Worm (Caenorhabditis elegans) whole organism, L1 larva: ENCODE results near the gene kbp-1.
A peak's percentile ranks its signal among the peaks of the same experiment; 100 is the strongest.

Source experiments
- C04F5.9 ChIP-seq: sonication (generic microtip); optimal IDR thresholded peaks from 2 replicates; lab custom pipeline; 2016; ENCODE audit warnings: missing genetic modification characterization, missing compliant biosample characterization
- F16B12.6 ChIP-seq: fragments of 150-350 bp; optimal IDR thresholded peaks from 2 replicates; lab custom pipeline; 2014; ENCODE audit warnings: missing biosample characterization, missing genetic modification characterization
- Y116A8C.19 ChIP-seq: sonication (generic microtip); optimal IDR thresholded peaks from 2 replicates; lab custom pipeline; 2016; ENCODE audit warnings: missing compliant biosample characterization, missing genetic modification characterization, borderline replicate concordance
- aha-1 ChIP-seq: fragments of 150-350 bp; optimal IDR thresholded peaks from 2 replicates; lab custom pipeline; 2014; ENCODE audit warnings: missing biosample characterization, missing genetic modification characterization
- blmp-1 ChIP-seq: fragments of 150-350 bp; optimal IDR thresholded peaks from 2 replicates; lab custom pipeline; 2014; ENCODE audit warnings: missing biosample characterization, missing genetic modification characterization
- ceh-63 ChIP-seq: fragments of 200-800 bp; sonication (Bioruptor generic); optimal IDR thresholded peaks from 2 replicates; lab custom pipeline; 2018; ENCODE audit warnings: mild to moderate bottlenecking, missing genetic modification characterization, missing compliant biosample characterization
- ceh-90 ChIP-seq: sonication (generic microtip); optimal IDR thresholded peaks from 2 replicates; lab custom pipeline; 2016; ENCODE audit warnings: missing genetic modification characterization, missing compliant biosample characterization
- ces-1 ChIP-seq: fragments of 150-350 bp; optimal IDR thresholded peaks from 2 replicates; lab custom pipeline; 2014; ENCODE audit warnings: missing biosample characterization, missing genetic modification reagents, missing genetic modification characterization
- dpl-1 ChIP-seq, 3 experiments: fragments of 150-350 bp in 2 of 3; sonication (generic microtip) in 1 of 3; optimal IDR thresholded peaks; 2 replicates each; lab custom pipeline; 2014 to 2017; ENCODE audit warnings: missing biosample characterization in 3 of 3, missing genetic modification characterization in 3 of 3, missing genetic modification reagents in 3 of 3
- dsc-1 ChIP-seq: sonication (generic microtip); optimal IDR thresholded peaks from 2 replicates; lab custom pipeline; 2016; ENCODE audit warnings: mild to moderate bottlenecking, missing genetic modification characterization, missing compliant biosample characterization
- efl-1 ChIP-seq, 4 experiments: fragments of 150-350 bp; optimal IDR thresholded peaks in 3 of 4; peaks in 1 of 4; 1 replicate in 1 of 4; 2 replicates in 3 of 4; lab custom pipeline; 2014; ENCODE audit warnings: missing biosample characterization in 2 of 4, missing genetic modification characterization in 2 of 4, missing genetic modification reagents in 2 of 4
- egl-13 ChIP-seq: sonication (generic microtip); optimal IDR thresholded peaks from 2 replicates; lab custom pipeline; 2016; ENCODE audit warnings: missing genotype, missing genetic modification reagents, missing genetic modification characterization, missing compliant biosample characterization
- egl-27 ChIP-seq, 2 experiments: fragments of 150-350 bp in 1 of 2; sonication (generic microtip); optimal IDR thresholded peaks; 3 replicates each; lab custom pipeline; 2017 to 2018; ENCODE audit warnings: missing biosample characterization in 2 of 2, missing genetic modification characterization in 2 of 2, missing genetic modification reagents in 2 of 2
- elt-2 ChIP-seq: sonication (generic microtip); optimal IDR thresholded peaks from 2 replicates; lab custom pipeline; 2016; ENCODE audit warnings: missing genetic modification characterization, mild to moderate bottlenecking, inconsistent platforms, missing compliant biosample characterization, missing genetic modification reagents
- ets-5 ChIP-seq: fragments of 200-800 bp; sonication (Bioruptor generic); IDR thresholded peaks from 2 replicates; pipeline ENCODE4 v1.3.6; 2022; ENCODE audit warnings: missing genetic modification characterization, missing compliant biosample characterization
- fkh-10 ChIP-seq: sonication (generic microtip); optimal IDR thresholded peaks from 2 replicates; lab custom pipeline; 2017; ENCODE audit warnings: missing biosample characterization, missing genetic modification reagents, missing genetic modification characterization
- fkh-8 ChIP-seq: sonication (generic microtip); optimal IDR thresholded peaks from 2 replicates; lab custom pipeline; 2016; ENCODE audit warnings: mild to moderate bottlenecking, missing genetic modification characterization, missing compliant biosample characterization
- fos-1 ChIP-seq: fragments of 150-350 bp; optimal IDR thresholded peaks from 2 replicates; lab custom pipeline; 2014; ENCODE audit warnings: missing biosample characterization, missing genetic modification characterization
- irx-1 ChIP-seq: sonication (generic microtip); optimal IDR thresholded peaks from 2 replicates; lab custom pipeline; 2016; ENCODE audit warnings: missing genetic modification characterization, missing compliant biosample characterization
- isw-1 ChIP-seq: fragments of 200-800 bp; sonication (Bioruptor generic); IDR thresholded peaks from 2 replicates; pipeline ENCODE4 v1.3.6; 2022; ENCODE audit warnings: missing genetic modification characterization, missing compliant biosample characterization
- lin-13 ChIP-seq: fragments of 150-350 bp; optimal IDR thresholded peaks from 2 replicates; lab custom pipeline; 2014; ENCODE audit warnings: missing biosample characterization, missing genetic modification reagents, missing genetic modification characterization
- lin-14 ChIP-seq: fragments of 200-800 bp; sonication (Bioruptor generic); optimal IDR thresholded peaks from 2 replicates; lab custom pipeline; 2018; ENCODE audit warnings: mild to moderate bottlenecking, missing genetic modification characterization, moderate library complexity, missing compliant biosample characterization
- lin-35 ChIP-seq, 2 experiments: fragments of 150-350 bp; optimal IDR thresholded peaks; 2 replicates each; lab custom pipeline; 2014; ENCODE audit warnings: missing biosample characterization in 2 of 2, missing genetic modification characterization in 2 of 2, missing genetic modification reagents in 2 of 2
- lsy-2 ChIP-seq, 2 experiments: fragments of 150-350 bp; optimal IDR thresholded peaks; 2 replicates each; lab custom pipeline; 2014; ENCODE audit warnings: missing biosample characterization in 2 of 2, missing genetic modification characterization in 2 of 2
- mef-2 ChIP-seq: fragments of 150-350 bp; optimal IDR thresholded peaks from 2 replicates; lab custom pipeline; 2014; ENCODE audit warnings: missing biosample characterization, missing genetic modification characterization
- mep-1 ChIP-seq: fragments of 150-350 bp; optimal IDR thresholded peaks from 2 replicates; lab custom pipeline; 2014; ENCODE audit warnings: missing biosample characterization, missing genetic modification characterization
- nhr-12 ChIP-seq: sonication (generic microtip); optimal IDR thresholded peaks from 2 replicates; lab custom pipeline; 2017; ENCODE audit warnings: missing biosample characterization, missing genetic modification characterization
- nhr-19 ChIP-seq: fragments of 200-800 bp; sonication (Bioruptor generic); conservative IDR thresholded peaks from 2 replicates; pipeline ENCODE4 v1.3.6; 2022; ENCODE audit warnings: missing genetic modification characterization, missing compliant biosample characterization
- nhr-20 ChIP-seq: sonication (generic microtip); optimal IDR thresholded peaks from 2 replicates; lab custom pipeline; 2016; ENCODE audit warnings: mild to moderate bottlenecking, missing genetic modification characterization, missing compliant biosample characterization
- nhr-237 ChIP-seq: fragments of 150-350 bp; optimal IDR thresholded peaks from 2 replicates; lab custom pipeline; 2014; ENCODE audit warnings: missing biosample characterization, missing genetic modification characterization
- nhr-47 ChIP-seq: sonication (generic microtip); optimal IDR thresholded peaks from 2 replicates; lab custom pipeline; 2016; ENCODE audit warnings: mild to moderate bottlenecking, missing genetic modification characterization, moderate library complexity, missing compliant biosample characterization
- nhr-71 ChIP-seq: sonication (generic microtip); optimal IDR thresholded peaks from 2 replicates; lab custom pipeline; 2016; ENCODE audit warnings: mild to moderate bottlenecking, missing genetic modification characterization, moderate library complexity, missing compliant biosample characterization
- nhr-77 ChIP-seq: fragments of 150-350 bp; optimal IDR thresholded peaks from 2 replicates; lab custom pipeline; 2014; ENCODE audit warnings: missing biosample characterization, missing genetic modification characterization
- nhr-84 ChIP-seq: sonication (generic microtip); optimal IDR thresholded peaks from 2 replicates; lab custom pipeline; 2017; ENCODE audit warnings: missing biosample characterization, missing genetic modification characterization
- nhr-90 ChIP-seq: sonication (generic microtip); optimal IDR thresholded peaks from 2 replicates; lab custom pipeline; 2016; ENCODE audit warnings: mild to moderate bottlenecking, missing genetic modification characterization, missing compliant biosample characterization; ENCODE audit not compliant: poor library complexity
- pqm-1 ChIP-seq: sonication (generic microtip); optimal IDR thresholded peaks from 3 replicates; lab custom pipeline; 2017; ENCODE audit warnings: missing biosample characterization, missing genetic modification characterization
- rnt-1 ChIP-seq: sonication (generic microtip); optimal IDR thresholded peaks from 2 replicates; lab custom pipeline; 2016; ENCODE audit warnings: mild to moderate bottlenecking, missing genetic modification characterization, moderate library complexity, missing compliant biosample characterization
- skn-1 ChIP-seq: fragments of 150-350 bp; optimal IDR thresholded peaks from 2 replicates; lab custom pipeline; 2014; ENCODE audit warnings: missing biosample characterization, missing genetic modification characterization
- snpc-4 ChIP-seq: fragments of 150-350 bp; optimal IDR thresholded peaks from 2 replicates; lab custom pipeline; 2014; ENCODE audit warnings: missing biosample characterization, missing genetic modification characterization
- sox-4 ChIP-seq: sonication (generic microtip); optimal IDR thresholded peaks from 2 replicates; lab custom pipeline; 2016; ENCODE audit warnings: missing genetic modification characterization, missing compliant biosample characterization
- sptf-1 ChIP-seq: fragments of 150-350 bp; optimal IDR thresholded peaks from 2 replicates; lab custom pipeline; 2014; ENCODE audit warnings: missing biosample characterization, missing genetic modification characterization
- swsn-7 ChIP-seq: sonication (generic microtip); optimal IDR thresholded peaks from 2 replicates; lab custom pipeline; 2016; ENCODE audit warnings: missing genetic modification characterization, missing compliant biosample characterization
- tbx-2 ChIP-seq: sonication (generic microtip); optimal IDR thresholded peaks from 2 replicates; lab custom pipeline; 2016; ENCODE audit warnings: missing genetic modification characterization, missing compliant biosample characterization
- unc-130 ChIP-seq: fragments of 150-350 bp; optimal IDR thresholded peaks from 2 replicates; lab custom pipeline; 2017; ENCODE audit warnings: missing biosample characterization, missing genetic modification characterization, inconsistent platforms
- unc-86 ChIP-seq: sonication (generic microtip); optimal IDR thresholded peaks from 2 replicates; lab custom pipeline; 2016; ENCODE audit warnings: missing genetic modification characterization, missing compliant biosample characterization
- unc-98 ChIP-seq: fragments of 200-800 bp; sonication (Bioruptor generic); IDR thresholded peaks from 2 replicates; pipeline ENCODE4 v1.3.6; 2022; ENCODE audit warnings: missing genetic modification characterization, missing compliant biosample characterization
- vab-15 ChIP-seq: sonication (generic microtip); optimal IDR thresholded peaks from 2 replicates; lab custom pipeline; 2017; ENCODE audit warnings: missing genotype, mild to moderate bottlenecking, missing genetic modification characterization, missing compliant biosample characterization
- zag-1 ChIP-seq: fragments of 150-350 bp; optimal IDR thresholded peaks from 2 replicates; lab custom pipeline; 2014; ENCODE audit warnings: missing biosample characterization, missing genetic modification characterization
- zip-4 ChIP-seq: fragments of 200-800 bp; sonication (Bioruptor generic); optimal IDR thresholded peaks from 2 replicates; lab custom pipeline; 2018; ENCODE audit warnings: mild to moderate bottlenecking, missing genetic modification characterization, moderate library complexity, missing compliant biosample characterization

kbp-1 gene

ce11 chrIII:6895166-6895565 is 25.7 kb downstream of the kbp-1 start (continued):
- TF ChIP-seq dpl-1 (GFP tag; optimal IDR thresholded peaks at IDR 0.05; lab: Kevin White, UChicago), result peak in 2 of 3 experiments; percentile 24 to 63
- peak; percentile 87 for TF ChIP-seq nhr-20 (tag; lab: Kevin White, UChicago)
- no peak for TF ChIP-seq nhr-84
- TF ChIP-seq zag-1 (tag; lab: Kevin White, UChicago), result no peak
- peak; percentile 31 to 67 for TF ChIP-seq lin-35 (GFP tag; optimal IDR thresholded peaks at IDR 0.05; lab: Kevin White, UChicago)
- TF ChIP-seq aha-1 (tag; lab: Kevin White, UChicago), result no peak
- peak; percentile 79 for TF ChIP-seq fos-1 (tag; lab: Kevin White, UChicago)
- TF ChIP-seq dsc-1 (tag; lab: Kevin White, UChicago), result no peak
- no peak for TF ChIP-seq egl-13 (tag; lab: Kevin White, UChicago)
- TF ChIP-seq fkh-8 (tag; lab: Kevin White, UChicago), result no peak
- peak; percentile 93 for TF ChIP-seq nhr-71
- no peak for TF ChIP-seq egl-27 (tag; optimal IDR thresholded peaks at IDR 0.05; lab: Kevin White, UChicago)
- TF ChIP-seq unc-98 (GFP tag; lab: Robert Waterston, UW), result no peak
- TF ChIP-seq mef-2 (tag; lab: Kevin White, UChicago), result no peak
- no peak for TF ChIP-seq isw-1 (GFP tag; lab: Robert Waterston, UW)
- peak; percentile 77 for TF ChIP-seq tbx-2 (tag; lab: Kevin White, UChicago)
- peak; percentile 18 for TF ChIP-seq lin-13 (GFP tag; lab: Kevin White, UChicago)
- TF ChIP-seq nhr-12, result no peak
- no peak for TF ChIP-seq ces-1 (GFP tag; lab: Kevin White, UChicago)
- TF ChIP-seq zip-4 (GFP tag; lab: Kevin White, UChicago), result no peak

ce11 chrIII:6895677-6896076 is 26.2 kb downstream of the kbp-1 start:
- TF ChIP-seq sptf-1, result no peak
- TF ChIP-seq elt-2 (tag; lab: Kevin White, UChicago), result no peak
- no peak for TF ChIP-seq unc-86
- TF ChIP-seq aha-1 (tag; lab: Kevin White, UChicago), result no peak
- TF ChIP-seq nhr-47 (tag; lab: Kevin White, UChicago), result no peak
- TF ChIP-seq nhr-77 (tag; lab: Kevin White, UChicago), result no peak
- TF ChIP-seq mep-1 (tag; lab: Kevin White, UChicago), result no peak
- no peak for TF ChIP-seq lsy-2 (tag; optimal IDR thresholded peaks at IDR 0.05; lab: Kevin White, UChicago)

- TF ChIP-seq egl-13 (tag; lab: Kevin White, UChicago) (no peak), nhr-237 (tag; lab: Kevin White, UChicago) (no peak), efl-1 (optimal IDR thresholded peaks at IDR 0.05; lab: Kevin White, UChicago) (peak; percentile 69), efl-1 (GFP tag; optimal IDR thresholded peaks at IDR 0.05 in 1 of 2; lab: Kevin White, UChicago) (peak; percentile 46 to 95), nhr-19 (GFP tag; lab: Robert Waterston, UW) (peak; percentile 94), dpl-1 (GFP tag; optimal IDR thresholded peaks at IDR 0.05; lab: Kevin White, UChicago) (peak; percentile 47 to 60 (median 59)), ceh-90 (tag; lab: Kevin White, UChicago) (no peak), pqm-1 (tag; lab: Kevin White, UChicago) (no peak), fkh-10 (no peak), lin-14 (GFP tag; lab: Kevin White, UChicago) (peak; percentile 95), nhr-20 (tag; lab: Kevin White, UChicago) (peak; percentile 96), dsc-1 (tag; lab: Kevin White, UChicago) (peak; percentile 64), Y116A8C.19 (tag; lab: Kevin White, UChicago) (no peak), rnt-1 (tag; lab: Kevin White, UChicago) (peak; percentile 91), F16B12.6 (peak; percentile 33), swsn-7 (tag; lab: Kevin White, UChicago) (peak; percentile 82), fos-1 (tag; lab: Kevin White, UChicago) (peak; percentile 48), nhr-90 (tag; lab: Kevin White, UChicago) (peak; percentile 84), mef-2 (tag; lab: Kevin White, UChicago) (peak; percentile 59), ceh-63 (no peak), unc-130 (peak; percentile 95), nhr-84 (no peak), sox-4 (tag; lab: Kevin White, UChicago) (no peak), skn-1 (tag; lab: Kevin White, UChicago) (no peak), irx-1 (peak; percentile 61), vab-15 (tag; lab: Kevin White, UChicago) (no peak), ets-5 (no peak), blmp-1 (tag; lab: Kevin White, UChicago) (peak; percentile 82), egl-27 (tag; optimal IDR thresholded peaks at IDR 0.05; lab: Kevin White, UChicago) (peak; percentile 10 to 55), snpc-4 (tag; lab: Kevin White, UChicago) (peak; percentile 23), C04F5.9 (tag; lab: Kevin White, UChicago) (peak; percentile 69)
These were observed 28.2 kb downstream of the kbp-1 start, which contains the start of gene T07E3.4 for ce11 chrIII:6897587-6898064. Gene T07E3.4 (plus strand): TSS chrIII:6898014.
